Worm (Caenorhabditis elegans) whole organism, mixed stage, embryonic: Measurements from ENCODE around the gene spk-1.

Experiments
- M03D4.4 ChIP-seq: sonication (generic microtip); optimal IDR thresholded peaks from 2 replicates; lab custom pipeline; 2017; ENCODE audit warnings: mild to moderate bottlenecking, missing genetic modification characterization, missing compliant biosample characterization
- blmp-1 ChIP-seq: fragments of 150-350 bp; optimal IDR thresholded peaks from 2 replicates; lab custom pipeline; 2014; ENCODE audit warnings: missing biosample characterization, missing genetic modification characterization
- ceh-39 ChIP-seq: fragments of 150-350 bp; optimal IDR thresholded peaks from 2 replicates; lab custom pipeline; 2014; ENCODE audit warnings: missing biosample characterization, missing genetic modification characterization
- ceh-43 ChIP-seq: fragments of 200-800 bp; sonication (Bioruptor generic); optimal IDR thresholded peaks from 2 replicates; lab custom pipeline; 2018; ENCODE audit warnings: mild to moderate bottlenecking, missing genetic modification characterization, moderate library complexity, missing compliant biosample characterization
- ceh-83 ChIP-seq: fragments of 200-800 bp; sonication (Bioruptor generic); optimal IDR thresholded peaks from 2 replicates; lab custom pipeline; 2018; ENCODE audit warnings: mild to moderate bottlenecking, missing genetic modification characterization, missing compliant biosample characterization
- ces-1 ChIP-seq: fragments of 150-350 bp; optimal IDR thresholded peaks from 2 replicates; lab custom pipeline; 2014; ENCODE audit warnings: missing biosample characterization, missing genetic modification reagents, missing genetic modification characterization
- cnd-1 ChIP-seq: fragments of 200-800 bp; sonication (Bioruptor generic); optimal IDR thresholded peaks from 2 replicates; lab custom pipeline; 2018; ENCODE audit warnings: mild to moderate bottlenecking, missing genetic modification characterization, missing compliant biosample characterization
- elt-1 ChIP-seq: sonication (generic microtip); optimal IDR thresholded peaks from 2 replicates; lab custom pipeline; 2017; ENCODE audit warnings: missing genetic modification characterization, mild to moderate bottlenecking, missing compliant biosample characterization, antibody characterized with exemption, moderate library complexity, borderline replicate concordance; ENCODE audit not compliant: insufficient read depth
- flh-1 ChIP-seq: fragments of 200-800 bp; sonication (Bioruptor generic); optimal IDR thresholded peaks from 2 replicates; lab custom pipeline; 2018; ENCODE audit warnings: mild to moderate bottlenecking, missing genetic modification characterization, moderate library complexity, missing compliant biosample characterization
- hlh-1 ChIP-seq: fragments of 150-350 bp; optimal IDR thresholded peaks from 2 replicates; lab custom pipeline; 2014; ENCODE audit warnings: missing biosample characterization, missing genetic modification reagents, missing genetic modification characterization
- lin-13 ChIP-seq: fragments of 150-350 bp; optimal IDR thresholded peaks from 2 replicates; lab custom pipeline; 2014; ENCODE audit warnings: missing biosample characterization, missing genetic modification characterization
- lin-32 ChIP-seq: fragments of 200-800 bp; sonication (Bioruptor generic); optimal IDR thresholded peaks from 2 replicates; lab custom pipeline; 2018; ENCODE audit warnings: mild to moderate bottlenecking, missing genetic modification characterization, missing compliant biosample characterization
- mab-5 ChIP-seq: fragments of 150-350 bp; optimal IDR thresholded peaks from 2 replicates; lab custom pipeline; 2014; ENCODE audit warnings: missing biosample characterization, missing genetic modification characterization
- mep-1 ChIP-seq: fragments of 150-350 bp; optimal IDR thresholded peaks from 2 replicates; lab custom pipeline; 2017; ENCODE audit warnings: missing biosample characterization, missing genetic modification reagents, missing genetic modification characterization, inconsistent platforms
- nhr-12 ChIP-seq: fragments of 150-350 bp; optimal IDR thresholded peaks from 2 replicates; lab custom pipeline; 2014; ENCODE audit warnings: missing biosample characterization, missing genetic modification characterization
- nhr-2 ChIP-seq: fragments of 150-350 bp; optimal IDR thresholded peaks from 2 replicates; lab custom pipeline; 2014; ENCODE audit warnings: missing biosample characterization, missing genetic modification characterization
- nhr-237 ChIP-seq: fragments of 150-350 bp; optimal IDR thresholded peaks from 2 replicates; lab custom pipeline; 2014; ENCODE audit warnings: missing biosample characterization, missing genetic modification characterization
- nhr-28 ChIP-seq: fragments of 150-350 bp; optimal IDR thresholded peaks from 2 replicates; lab custom pipeline; 2014; ENCODE audit warnings: missing biosample characterization, missing genetic modification characterization
- pha-4 ChIP-seq: fragments of 150-350 bp; optimal IDR thresholded peaks from 2 replicates; lab custom pipeline; 2018; ENCODE audit warnings: missing biosample characterization, missing genetic modification reagents, missing genetic modification characterization
- sem-2 ChIP-seq: fragments of 200-800 bp; sonication (Bioruptor generic); optimal IDR thresholded peaks from 2 replicates; lab custom pipeline; 2018; ENCODE audit warnings: mild to moderate bottlenecking, missing genetic modification characterization, missing compliant biosample characterization
- snpc-4 ChIP-seq: fragments of 150-350 bp; optimal IDR thresholded peaks from 2 replicates; lab custom pipeline; 2014; ENCODE audit warnings: missing biosample characterization, missing genetic modification characterization
- tbx-8 ChIP-seq: fragments of 200-800 bp; sonication (Bioruptor generic); optimal IDR thresholded peaks from 2 replicates; lab custom pipeline; 2018; ENCODE audit warnings: mild to moderate bottlenecking, missing genetic modification characterization, moderate library complexity, missing compliant biosample characterization
- unc-120 ChIP-seq: sonication (generic microtip); optimal IDR thresholded peaks from 2 replicates; lab custom pipeline; 2017; ENCODE audit warnings: missing genetic modification characterization, missing compliant biosample characterization; ENCODE audit not compliant: poor library complexity, severe bottlenecking
- unc-39 ChIP-seq: fragments of 150-350 bp; optimal IDR thresholded peaks from 2 replicates; lab custom pipeline; 2014; ENCODE audit warnings: missing biosample characterization, missing genetic modification characterization
- unc-62 ChIP-seq: fragments of 150-350 bp; optimal IDR thresholded peaks from 2 replicates; lab custom pipeline; 2014; ENCODE audit warnings: missing biosample characterization, missing genetic modification reagents, missing genetic modification characterization
- zip-8 ChIP-seq: fragments of 150-350 bp; optimal IDR thresholded peaks from 2 replicates; lab custom pipeline; 2014; ENCODE audit warnings: missing biosample characterization, missing genetic modification characterization
- ztf-11 ChIP-seq: fragments of 150-350 bp; optimal IDR thresholded peaks from 2 replicates; lab custom pipeline; 2014; ENCODE audit warnings: missing biosample characterization, missing genetic modification characterization

The spk-1 gene

ce11 chrIII:9453962-9454361 is 2.4 kb upstream of the spk-1 start, which contains the start of gene F54C8.7:
Gene F54C8.7, minus strand, starts transcription at chrIII:9454062.
- TF ChIP-seq unc-120 (tag; lab: Kevin White, UChicago) (no peak), cnd-1 (tag; lab: Kevin White, UChicago) (no peak), pha-4 (tag; lab: Kevin White, UChicago) (no peak)

- TF ChIP-seq ces-1 (GFP tag; lab: Kevin White, UChicago) = no peak
- no peak for TF ChIP-seq nhr-237
Measured at ce11 chrIII:9454730-9455129, 1.7 kb upstream of the spk-1 start.

ce11 chrIII:9457192-9458103 is 1.0 kb downstream of the spk-1 start:
- TF ChIP-seq snpc-4 (tag; lab: Kevin White, UChicago) (no peak), lin-13 (tag; lab: Kevin White, UChicago) (no peak), ceh-43 (GFP tag; lab: Kevin White, UChicago) (no peak), nhr-2 (tag; lab: Kevin White, UChicago) (no peak), ceh-39 (tag; lab: Kevin White, UChicago) (no peak), unc-120 (tag; lab: Kevin White, UChicago) (peak; percentile 57), lin-32 (GFP tag; lab: Kevin White, UChicago) (no peak), M03D4.4 (tag; lab: Kevin White, UChicago) (no peak), ztf-11 (tag; lab: Kevin White, UChicago) (no peak), cnd-1 (tag; lab: Kevin White, UChicago) (no peak), hlh-1 (tag; lab: Kevin White, UChicago) (peak; percentile 88), ces-1 (GFP tag; lab: Kevin White, UChicago) (no peak), blmp-1 (tag; lab: Kevin White, UChicago) (no peak), nhr-237 (no peak), flh-1 (GFP tag; lab: Kevin White, UChicago) (no peak), tbx-8 (GFP tag; lab: Kevin White, UChicago) (no peak), ceh-83 (GFP tag; lab: Kevin White, UChicago) (no peak), unc-62 (peak; percentile 89), zip-8 (tag; lab: Kevin White, UChicago) (no peak)
- TF ChIP-seq, all 35 proteins: peak for 3

ce11 chrIII:9461894-9462784 is 5.7 kb downstream of the spk-1 start:
- no peak for TF ChIP-seq elt-1 (tag; lab: Kevin White, UChicago)
- no peak for TF ChIP-seq sem-2 (GFP tag; lab: Kevin White, UChicago)
- no peak for TF ChIP-seq ces-1 (GFP tag; lab: Kevin White, UChicago)
- TF ChIP-seq unc-39 (tag; lab: Kevin White, UChicago) = no peak
- TF ChIP-seq snpc-4 (tag; lab: Kevin White, UChicago) = no peak
- TF ChIP-seq unc-62 = no peak
- TF ChIP-seq mep-1 = no peak
- TF ChIP-seq nhr-28 = no peak
- no peak for TF ChIP-seq lin-32 (GFP tag; lab: Kevin White, UChicago)
- no peak for TF ChIP-seq lin-13 (tag; lab: Kevin White, UChicago)
- no peak for TF ChIP-seq nhr-12 (tag; lab: Kevin White, UChicago)
- TF ChIP-seq, all 35 proteins: peak for 0

ce11 chrIII:9462785-9463467 is 6.5 kb downstream of the spk-1 start:
- TF ChIP-seq mab-5 (tag; lab: Kevin White, UChicago) = no peak
- no peak for TF ChIP-seq pha-4 (tag; lab: Kevin White, UChicago)
- TF ChIP-seq nhr-28 = no peak
- TF ChIP-seq nhr-237 = no peak
